Fruit fly (Drosophila melanogaster) whole organism: Measurements from ENCODE around the gene CG11986.

ENCODE experiments used
- CG8478 ChIP-seq: fragments of >200 bp; optimal IDR thresholded peaks from 2 replicates; lab custom pipeline; 2018; ENCODE audit warnings: inconsistent platforms
- EcR ChIP-seq, 2 experiments: fragments of >200 bp; optimal IDR thresholded peaks; 2 replicates each; lab custom pipeline; 2017; ENCODE audit warnings: missing biosample characterization in 2 of 2, missing genetic modification characterization in 2 of 2, missing genetic modification reagents in 2 of 2
- pan ChIP-seq: fragments of >200 bp; optimal IDR thresholded peaks from 2 replicates; lab custom pipeline; 2017
- usp ChIP-seq: fragments of >200 bp; optimal IDR thresholded peaks from 2 replicates; lab custom pipeline; 2017; ENCODE audit warnings: missing biosample characterization, missing genetic modification characterization, mixed read lengths

- TF ChIP-seq EcR (GFP tag; optimal IDR thresholded peaks at IDR 0.05; lab: Kevin White, UChicago), result no peak
- TF ChIP-seq pan (lab: Kevin White, UChicago), result no peak
- TF ChIP-seq CG8478, result no peak
- TF ChIP-seq usp, result no peak
Observed at dm6 chr3R:8978768-8979167, 36.5 kb upstream of the CG11986 start.
